Worm (Caenorhabditis elegans): ENCODE measurements around the gene srr-3.

ce11 chrV:16508667-16509066, at the start of gene srr-3:
- no peak for TF ChIP-seq him-1 (tag; optimal IDR thresholded peaks at IDR 0.05)
- TF ChIP-seq dao-5 (tag; optimal IDR thresholded peaks at IDR 0.05), result no peak
